Worm (Caenorhabditis elegans): ENCODE data around the gene Y116F11B.17.

Gene Y116F11B.17

ce11 chrV:19827481-19827880 lies 5.5 kb upstream of the Y116F11B.17 start:
- no peak for TF ChIP-seq tbx-2 (tag; optimal IDR thresholded peaks at IDR 0.05)
- no peak for TF ChIP-seq daf-12 (tag; optimal IDR thresholded peaks at IDR 0.05)
- TF ChIP-seq nhr-77 (tag; optimal IDR thresholded peaks at IDR 0.05) = no peak
- TF ChIP-seq fos-1 (tag; optimal IDR thresholded peaks at IDR 0.05) = no peak
- no peak for TF ChIP-seq fkh-2 (tag; optimal IDR thresholded peaks at IDR 0.05)
- TF ChIP-seq egl-5 (tag; optimal IDR thresholded peaks at IDR 0.05) = no peak
- TF ChIP-seq snpc-4 (tag; optimal IDR thresholded peaks at IDR 0.05) = no peak
- TF ChIP-seq mml-1 (tag; optimal IDR thresholded peaks at IDR 0.05) = no peak
- no peak for TF ChIP-seq elt-2 (tag; optimal IDR thresholded peaks at IDR 0.05)
- TF ChIP-seq nfya-1 (tag; optimal IDR thresholded peaks at IDR 0.05; ENCODE audit: insufficient read depth) = no peak
- TF ChIP-seq ceh-16 (tag; optimal IDR thresholded peaks at IDR 0.05) = no peak
- no peak for TF ChIP-seq R02D3.7 (tag; optimal IDR thresholded peaks at IDR 0.05)
- TF ChIP-seq fkh-10 (GFP tag; optimal IDR thresholded peaks at IDR 0.05) = no peak
- no peak for TF ChIP-seq pha-4 (tag; optimal IDR thresholded peaks at IDR 0.05)
- TF ChIP-seq eor-1 (tag; optimal IDR thresholded peaks at IDR 0.05) = no peak
- no peak for TF ChIP-seq nhr-28 (tag; optimal IDR thresholded peaks at IDR 0.05)
- TF ChIP-seq unc-62 (GFP tag; optimal IDR thresholded peaks at IDR 0.05) = no peak

ce11 chrV:19820178-19820577 lies 1.8 kb downstream of the Y116F11B.17 start:
- no peak for TF ChIP-seq nhr-237 (tag; optimal IDR thresholded peaks at IDR 0.05)
- TF ChIP-seq unc-39 (tag; optimal IDR thresholded peaks at IDR 0.05) = no peak
- no peak for TF ChIP-seq pha-4 (tag; optimal IDR thresholded peaks at IDR 0.05)
- no peak for TF ChIP-seq skn-1 (tag; optimal IDR thresholded peaks at IDR 0.05)
- no peak for TF ChIP-seq nhr-43 (tag; optimal IDR thresholded peaks at IDR 0.05; ENCODE audit: poor library complexity, severe bottlenecking)
- no peak for TF ChIP-seq nhr-12 (tag; optimal IDR thresholded peaks at IDR 0.05)
- TF ChIP-seq jun-1 (tag; optimal IDR thresholded peaks at IDR 0.05) = no peak
- no peak for TF ChIP-seq unc-62 (GFP tag; optimal IDR thresholded peaks at IDR 0.05)
- TF ChIP-seq lsy-12 (tag; optimal IDR thresholded peaks at IDR 0.05) = no peak
- no peak for TF ChIP-seq nfya-1 (tag; optimal IDR thresholded peaks at IDR 0.05; ENCODE audit: insufficient read depth)
- no peak for TF ChIP-seq ztf-11 (tag; optimal IDR thresholded peaks at IDR 0.05)
- TF ChIP-seq fkh-2 (tag; optimal IDR thresholded peaks at IDR 0.05) = no peak
- TF ChIP-seq daf-12 (tag; optimal IDR thresholded peaks at IDR 0.05) = no peak
- TF ChIP-seq ceh-9 (tag; optimal IDR thresholded peaks at IDR 0.05) = no peak
- TF ChIP-seq lin-39 (tag; optimal IDR thresholded peaks at IDR 0.05) = no peak
- TF ChIP-seq ceh-16 (tag; optimal IDR thresholded peaks at IDR 0.05) = no peak
- TF ChIP-seq ztf-4 (tag; optimal IDR thresholded peaks at IDR 0.05) = no peak
- no peak for TF ChIP-seq aly-2 (tag; optimal IDR thresholded peaks at IDR 0.05)

- no peak for TF ChIP-seq elt-1 (tag; optimal IDR thresholded peaks at IDR 0.05)
- TF ChIP-seq R02D3.7 (tag; optimal IDR thresholded peaks at IDR 0.05) = no peak
- TF ChIP-seq ZK546.5 (tag; optimal IDR thresholded peaks at IDR 0.05) = no peak
- no peak for TF ChIP-seq nfya-1 (tag; optimal IDR thresholded peaks at IDR 0.05; ENCODE audit: insufficient read depth)
- TF ChIP-seq nhr-11 (tag; optimal IDR thresholded peaks at IDR 0.05) = no peak
- no peak for TF ChIP-seq nhr-23 (tag; optimal IDR thresholded peaks at IDR 0.05)
- no peak for TF ChIP-seq mml-1 (tag; optimal IDR thresholded peaks at IDR 0.05)
- TF ChIP-seq pqm-1 (tag; optimal IDR thresholded peaks at IDR 0.05) = no peak
- TF ChIP-seq ztf-11 (tag; optimal IDR thresholded peaks at IDR 0.05) = no peak
- no peak for TF ChIP-seq snpc-4 (tag; optimal IDR thresholded peaks at IDR 0.05)
- TF ChIP-seq nhr-67 (tag; optimal IDR thresholded peaks at IDR 0.05) = no peak
- no peak for TF ChIP-seq nhr-28 (tag; optimal IDR thresholded peaks at IDR 0.05)
- no peak for TF ChIP-seq pha-4 (tag; optimal IDR thresholded peaks at IDR 0.05)
- TF ChIP-seq daf-12 (tag; optimal IDR thresholded peaks at IDR 0.05) = no peak
- no peak for TF ChIP-seq ztf-4 (tag; optimal IDR thresholded peaks at IDR 0.05)
- TF ChIP-seq unc-39 (tag; optimal IDR thresholded peaks at IDR 0.05) = no peak
- no peak for TF ChIP-seq elt-3 (tag; optimal IDR thresholded peaks at IDR 0.05)
These were observed 7.2 kb downstream of the Y116F11B.17 start, which contains the start of gene daf-28 for ce11 chrV:19814833-19815232. Gene daf-28, plus strand, starts transcription at chrV:19815133.

ce11 chrV:19805548-19805947 lies 16.4 kb downstream of the Y116F11B.17 start:
- TF ChIP-seq nhr-43 (tag; optimal IDR thresholded peaks at IDR 0.05; ENCODE audit: poor library complexity, severe bottlenecking) (no peak), ama-1 (optimal IDR thresholded peaks at IDR 0.05) (no peak), nhr-28 (tag; optimal IDR thresholded peaks at IDR 0.05) (no peak), R02D3.7 (tag; optimal IDR thresholded peaks at IDR 0.05) (no peak), skn-1 (tag; optimal IDR thresholded peaks at IDR 0.05) (no peak), nhr-23 (tag; optimal IDR thresholded peaks at IDR 0.05) (no peak), elt-2 (tag; optimal IDR thresholded peaks at IDR 0.05) (no peak)
